Fruit fly (Drosophila melanogaster): ENCODE data around the gene CG10516.

CG10516 gene

DNA sequence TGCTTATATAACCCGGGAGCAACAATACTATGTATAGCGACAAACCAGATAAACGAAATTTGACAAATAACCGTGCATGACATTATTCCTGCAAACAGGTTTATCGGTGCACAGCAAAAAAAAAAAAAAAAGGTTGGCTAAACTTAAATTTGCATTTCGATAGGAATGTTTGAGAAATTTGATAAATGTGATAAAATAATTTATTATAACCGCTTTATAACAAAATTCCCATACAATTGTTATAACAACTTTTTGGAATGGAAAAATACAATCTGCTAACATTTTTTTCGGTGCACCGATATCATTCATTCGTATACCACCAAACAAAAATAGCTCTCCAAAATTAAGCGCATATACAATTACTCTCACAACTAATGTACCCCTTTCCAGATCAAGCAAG, 9.6 kb downstream of the CG10516 start (continued):
- TF ChIP-seq Doc3 (GFP tag; IDR thresholded peaks at IDR 0.05; ENCODE audit: partially characterized antibody) = no peak
- no peak for TF ChIP-seq CG15479 (GFP tag; optimal IDR thresholded peaks at IDR 0.05)
- TF ChIP-seq Fer1 (GFP tag; optimal IDR thresholded peaks at IDR 0.05) = peak; percentile 68
- no peak for TF ChIP-seq ash1 (GFP tag; optimal IDR thresholded peaks at IDR 0.05)
- no peak for TF ChIP-seq CG11398 (GFP tag; optimal IDR thresholded peaks at IDR 0.05)
- no peak for TF ChIP-seq Atf-2 (GFP tag; optimal IDR thresholded peaks at IDR 0.05)
- peak; percentile 51 for TF ChIP-seq CG15514 (GFP tag; optimal IDR thresholded peaks at IDR 0.05)
- peak; percentile 7 for TF ChIP-seq CG14710 (tag; optimal IDR thresholded peaks at IDR 0.05)
- no peak for TF ChIP-seq ci (GFP tag; IDR thresholded peaks at IDR 0.05)
- no peak for TF ChIP-seq CG12769 (tag; optimal IDR thresholded peaks at IDR 0.05)
- TF ChIP-seq CG12155 (GFP tag; optimal IDR thresholded peaks at IDR 0.05) = no peak
- TF ChIP-seq CG1024 (GFP tag; IDR thresholded peaks at IDR 0.05) = no peak
- TF ChIP-seq chn (GFP tag; optimal IDR thresholded peaks at IDR 0.05) = no peak
- no peak for TF ChIP-seq Sox102F (GFP tag; optimal IDR thresholded peaks at IDR 0.05)
- no peak for TF ChIP-seq CrebB (tag; optimal IDR thresholded peaks at IDR 0.05)
- TF ChIP-seq CG11456 (GFP tag; IDR thresholded peaks at IDR 0.05) = peak; percentile 69
- no peak for TF ChIP-seq CG1603 (tag; optimal IDR thresholded peaks at IDR 0.05)
- TF ChIP-seq CG8388 (GFP tag; optimal IDR thresholded peaks at IDR 0.05) = no peak
- no peak for TF ChIP-seq CG6254 (GFP tag; optimal IDR thresholded peaks at IDR 0.05)
- peak; percentile 20 for TF ChIP-seq CoRest (tag; optimal IDR thresholded peaks at IDR 0.05)
- TF ChIP-seq gfzf (GFP tag; optimal IDR thresholded peaks at IDR 0.05) = no peak
- no peak for TF ChIP-seq CG2199 (GFP tag; IDR thresholded peaks at IDR 0.05)
- no peak for TF ChIP-seq Bgb (GFP tag; IDR thresholded peaks at IDR 0.05; ENCODE audit: partially characterized antibody)
- no peak for TF ChIP-seq Hr39 (optimal IDR thresholded peaks at IDR 0.05)
- peak; percentile 65 for TF ChIP-seq CG6689 (GFP tag; IDR thresholded peaks at IDR 0.05)
- no peak for TF ChIP-seq CG2129 (GFP tag; IDR thresholded peaks at IDR 0.05; ENCODE audit: partially characterized antibody)
- TF ChIP-seq CTCF (GFP tag; optimal IDR thresholded peaks at IDR 0.05) = no peak
- TF ChIP-seq fd3F (GFP tag; optimal IDR thresholded peaks at IDR 0.05) = no peak
- TF ChIP-seq klu (GFP tag; IDR thresholded peaks at IDR 0.05) = peak; percentile 52; the same call in 1 of the 2 replicates
- no peak for TF ChIP-seq CG3847 (GFP tag; IDR thresholded peaks at IDR 0.05)
- no peak for TF ChIP-seq lola (GFP tag; optimal IDR thresholded peaks at IDR 0.05)
- no peak for TF ChIP-seq luna (GFP tag; optimal IDR thresholded peaks at IDR 0.05)
- no peak for TF ChIP-seq Sox100B (GFP tag; optimal IDR thresholded peaks at IDR 0.05)
- TF ChIP-seq Opbp (GFP tag; IDR thresholded peaks at IDR 0.05; ENCODE audit: partially characterized antibody) = no peak
- TF ChIP-seq NC2α (GFP tag; optimal IDR thresholded peaks at IDR 0.05) = no peak
- peak in 1 of 2 experiments; percentile 44 for TF ChIP-seq dpn (GFP tag; optimal IDR thresholded peaks at IDR 0.05)
- no peak for TF ChIP-seq CG8478 (optimal IDR thresholded peaks at IDR 0.05)
- 0 out of 2 replicates have a peak, but pooled peaks have one; percentile 22 for TF ChIP-seq Gsc (GFP tag; IDR thresholded peaks at IDR 0.05)

DNA sequence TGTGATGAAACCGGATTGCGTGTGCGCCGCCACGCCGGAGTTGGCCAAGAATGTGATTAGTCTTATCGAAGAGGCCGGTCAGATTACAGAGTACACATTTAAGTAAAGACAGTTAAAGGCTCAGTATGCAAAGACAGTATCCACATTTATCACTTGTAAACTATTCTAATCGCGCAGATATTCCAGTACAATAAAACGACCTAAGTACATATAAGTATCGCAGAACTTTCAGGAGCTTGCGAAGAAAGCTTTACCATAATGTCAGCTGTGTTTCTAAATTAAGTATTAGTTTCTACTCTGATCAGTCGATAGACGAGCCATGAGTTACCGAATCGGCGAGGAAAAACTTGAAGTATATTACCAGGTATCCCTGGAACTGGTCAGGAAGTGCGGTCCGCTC, 10.2 kb downstream of the CG10516 start, which contains the start of gene CG17028:
TSS of gene CG17028 (plus strand) at position 301 of the 400 bp plus-strand sequence.
- peak; percentile 48 for TF ChIP-seq exex (tag; optimal IDR thresholded peaks at IDR 0.05)
- TF ChIP-seq mirr (GFP tag; optimal IDR thresholded peaks at IDR 0.05) = peak; percentile 66
- TF ChIP-seq sd (tag; optimal IDR thresholded peaks at IDR 0.05) = peak; percentile 22
- TF ChIP-seq CG12942 (GFP tag; optimal IDR thresholded peaks at IDR 0.05) = no peak

All from whole organism, embryonic.